Fruit fly (Drosophila melanogaster) whole organism, embryonic: Measurements from ENCODE around the gene Trpgamma.
A peak's percentile ranks its signal among the peaks of the same experiment; 100 is the strongest.

Source experiments
- Asciz ChIP-seq: fragments of 200-800 bp; sonication (Bioruptor generic); optimal IDR thresholded peaks from 2 replicates; lab custom pipeline; 2017; ENCODE audit warnings: missing biosample characterization, mild to moderate bottlenecking, missing genetic modification characterization, missing genetic modification reagents
- Atf3 ChIP-seq: fragments of 200-800 bp; sonication (Bioruptor generic); optimal IDR thresholded peaks from 3 replicates; lab custom pipeline; 2016; ENCODE audit warnings: missing biosample characterization, missing genetic modification characterization
- Blimp-1 ChIP-seq: fragments of 200-800 bp; sonication (Bioruptor generic); optimal IDR thresholded peaks from 3 replicates; lab custom pipeline; 2018; ENCODE audit warnings: missing biosample characterization, missing genetic modification characterization, mild to moderate bottlenecking, moderate library complexity, missing genetic modification reagents
- CG12299 ChIP-seq: fragments of 200-800 bp; sonication (Bioruptor generic); optimal IDR thresholded peaks from 2 replicates; lab custom pipeline; 2018; ENCODE audit warnings: missing biosample characterization, mild to moderate bottlenecking, missing genetic modification characterization
- CG1233 ChIP-seq: fragments of 200-800 bp; sonication (Bioruptor generic); optimal IDR thresholded peaks from 4 replicates; lab custom pipeline; 2018; ENCODE audit warnings: missing biosample characterization, mild to moderate bottlenecking, missing genetic modification characterization
- CG12659 ChIP-seq: fragments of 200-800 bp; sonication (Bioruptor generic); optimal IDR thresholded peaks from 3 replicates; lab custom pipeline; 2017; ENCODE audit warnings: mild to moderate bottlenecking, missing biosample characterization, missing genetic modification reagents, missing genetic modification characterization
- CG12769 ChIP-seq: fragments of 200-800 bp; sonication (Bioruptor generic); optimal IDR thresholded peaks from 2 replicates; lab custom pipeline; 2019; ENCODE audit warnings: missing biosample characterization, mild to moderate bottlenecking, missing genetic modification characterization, moderate library complexity
- CG13287 ChIP-seq: fragments of 200-800 bp; sonication (Bioruptor generic); IDR thresholded peaks from 2 replicates; pipeline ENCODE4 v1.3.6; 2022; ENCODE audit warnings: missing biosample characterization, missing genetic modification characterization; ENCODE audit not compliant: partially characterized antibody
- CG14667 ChIP-seq: fragments of 200-800 bp; sonication (Bioruptor generic); IDR thresholded peaks from 2 replicates; pipeline ENCODE4 v1.3.6; 2022; ENCODE audit warnings: missing biosample characterization, missing genetic modification characterization
- CG16779 ChIP-seq: fragments of 200-800 bp; sonication (Bioruptor generic); IDR thresholded peaks from 2 replicates; pipeline ENCODE4 v1.3.6; 2022; ENCODE audit warnings: missing biosample characterization, missing genetic modification characterization
- CG17385 ChIP-seq: fragments of 200-800 bp; sonication (Bioruptor generic); optimal IDR thresholded peaks from 3 replicates; lab custom pipeline; 2018; ENCODE audit warnings: missing biosample characterization, mild to moderate bottlenecking, missing genetic modification characterization
- CG17912 ChIP-seq: fragments of 200-800 bp; sonication (Bioruptor generic); optimal IDR thresholded peaks from 2 replicates; lab custom pipeline; 2018; ENCODE audit warnings: missing biosample characterization, mild to moderate bottlenecking, missing genetic modification characterization
- CG30431 ChIP-seq: fragments of 200-800 bp; sonication (Bioruptor generic); optimal IDR thresholded peaks from 2 replicates; lab custom pipeline; 2017; ENCODE audit warnings: missing biosample characterization, missing genetic modification characterization
- CG4854 ChIP-seq: fragments of 200-800 bp; sonication (Bioruptor generic); optimal IDR thresholded peaks from 2 replicates; lab custom pipeline; 2016; ENCODE audit warnings: missing biosample characterization, missing genetic modification characterization, inconsistent platforms
- CG7271 ChIP-seq: fragments of 200-800 bp; sonication (Bioruptor generic); optimal IDR thresholded peaks from 2 replicates; lab custom pipeline; 2018; ENCODE audit warnings: missing biosample characterization, mild to moderate bottlenecking, missing genetic modification characterization, moderate library complexity
- CG7372 ChIP-seq: fragments of 200-800 bp; sonication (Bioruptor generic); IDR thresholded peaks from 2 replicates; pipeline ENCODE4 v1.3.6; 2022; ENCODE audit warnings: missing biosample characterization, missing genetic modification characterization
- CG7786 ChIP-seq: fragments of 200-800 bp; sonication (Bioruptor generic); optimal IDR thresholded peaks from 2 replicates; lab custom pipeline; 2016; ENCODE audit warnings: missing biosample characterization, missing genetic modification characterization
- CG7963 ChIP-seq: fragments of 200-800 bp; sonication (Bioruptor generic); IDR thresholded peaks from 3 replicates; pipeline ENCODE4 v1.3.6; 2022; ENCODE audit warnings: missing biosample characterization, missing genetic modification characterization; ENCODE audit not compliant: partially characterized antibody
- CG8388 ChIP-seq: fragments of 200-800 bp; sonication (Bioruptor generic); optimal IDR thresholded peaks from 2 replicates; lab custom pipeline; 2019; ENCODE audit warnings: missing biosample characterization, mild to moderate bottlenecking, missing genetic modification characterization, moderate library complexity
- Camta ChIP-seq: fragments of 200-800 bp; sonication (Bioruptor generic); optimal IDR thresholded peaks from 2 replicates; lab custom pipeline; 2016; ENCODE audit warnings: missing biosample characterization, missing genetic modification characterization
- D19A ChIP-seq: fragments of 200-800 bp; optimal IDR thresholded peaks from 3 replicates; lab custom pipeline; 2019; ENCODE audit warnings: missing biosample characterization, mild to moderate bottlenecking, missing genetic modification characterization, moderate library complexity
- Dbx ChIP-seq: fragments of 200-800 bp; sonication (Bioruptor generic); IDR thresholded peaks from 3 replicates; pipeline ENCODE4 v1.3.6; 2022; ENCODE audit warnings: missing biosample characterization, missing genetic modification characterization
- Ets65A ChIP-seq: fragments of 200-800 bp; sonication (Bioruptor generic); peaks from one replicate; lab custom pipeline; 2016; ENCODE audit warnings: missing biosample characterization, missing genetic modification characterization
- Hmx ChIP-seq: fragments of 200-800 bp; sonication (Bioruptor generic); optimal IDR thresholded peaks from 2 replicates; lab custom pipeline; 2016; ENCODE audit warnings: missing biosample characterization, missing genetic modification characterization
- Hr78 ChIP-seq, 2 experiments: fragments of 200-800 bp in 1 of 2; fragments of >200 bp in 1 of 2; sonication (Bioruptor generic) in 1 of 2; optimal IDR thresholded peaks; 2 replicates each; lab custom pipeline; 2017 to 2019; ENCODE audit warnings: missing biosample characterization in 2 of 2, missing genetic modification characterization in 2 of 2, mild to moderate bottlenecking in 1 of 2, moderate library complexity in 1 of 2
- Max ChIP-seq: fragments of 200-800 bp; sonication (Bioruptor generic); optimal IDR thresholded peaks from 2 replicates; lab custom pipeline; 2016; ENCODE audit warnings: missing biosample characterization, mild to moderate bottlenecking, missing genetic modification characterization
- NfI ChIP-seq: fragments of 200-800 bp; sonication (Bioruptor generic); optimal IDR thresholded peaks from 3 replicates; lab custom pipeline; 2018; ENCODE audit warnings: missing biosample characterization, mild to moderate bottlenecking, missing genetic modification characterization, moderate library complexity
- Six4 ChIP-seq: fragments of 200-800 bp; sonication (Bioruptor generic); optimal IDR thresholded peaks from 2 replicates; lab custom pipeline; 2016; ENCODE audit warnings: missing biosample characterization, missing genetic modification characterization
- Sox102F ChIP-seq: fragments of 200-800 bp; sonication (Bioruptor generic); optimal IDR thresholded peaks from 2 replicates; lab custom pipeline; 2018; ENCODE audit warnings: missing biosample characterization, mild to moderate bottlenecking, missing genetic modification characterization, moderate library complexity
- Taf1 ChIP-seq: fragments of 200-800 bp; sonication (Bioruptor generic); IDR thresholded peaks from 2 replicates; pipeline ENCODE4 v1.3.6; 2022; ENCODE audit warnings: missing biosample characterization, missing genetic modification characterization
- bcd ChIP-seq: fragments of 200-800 bp; sonication (Bioruptor generic); optimal IDR thresholded peaks from 2 replicates; lab custom pipeline; 2017; ENCODE audit warnings: missing biosample characterization, mild to moderate bottlenecking, missing genetic modification characterization
- chif ChIP-seq, 2 experiments: fragments of 200-800 bp; sonication (Bioruptor generic); optimal IDR thresholded peaks; 3 replicates each; lab custom pipeline; 2016; ENCODE audit warnings: missing biosample characterization in 2 of 2, missing genetic modification characterization in 2 of 2
- cwo ChIP-seq: fragments of 200-800 bp; sonication (Bioruptor generic); optimal IDR thresholded peaks from 3 replicates; lab custom pipeline; 2017; ENCODE audit warnings: missing biosample characterization, missing genetic modification characterization, mild to moderate bottlenecking, moderate library complexity, missing genetic modification reagents
- dpn ChIP-seq, 2 experiments: fragments of 200-800 bp; sonication (Bioruptor generic); optimal IDR thresholded peaks; 3 replicates each; lab custom pipeline; 2016; ENCODE audit warnings: missing biosample characterization in 2 of 2, missing genetic modification characterization in 2 of 2
- emc ChIP-seq: fragments of 200-800 bp; sonication (Bioruptor generic); optimal IDR thresholded peaks from 2 replicates; lab custom pipeline; 2016; ENCODE audit warnings: missing biosample characterization, missing genetic modification characterization
- hkb ChIP-seq, 2 experiments: fragments of 200-800 bp in 1 of 2; fragments of >200 bp in 1 of 2; sonication (Bioruptor generic) in 1 of 2; IDR thresholded peaks in 1 of 2; optimal IDR thresholded peaks in 1 of 2; 2 replicates each; pipeline versions ENCODE4 v1.3.6 to Lab custom; 2017 to 2022; ENCODE audit warnings: missing biosample characterization in 1 of 2, missing genetic modification characterization in 1 of 2
- kah ChIP-seq: fragments of 200-800 bp; sonication (Bioruptor generic); optimal IDR thresholded peaks from 2 replicates; lab custom pipeline; 2018; ENCODE audit warnings: missing biosample characterization, mild to moderate bottlenecking, missing genetic modification characterization
- kay ChIP-seq: fragments of 200-800 bp; sonication (Bioruptor generic); optimal IDR thresholded peaks from 2 replicates; lab custom pipeline; 2016; ENCODE audit warnings: missing biosample characterization, missing genetic modification characterization
- ken ChIP-seq: fragments of 200-800 bp; sonication (Bioruptor generic); IDR thresholded peaks from 3 replicates; pipeline ENCODE4 v1.3.6; 2022; ENCODE audit warnings: missing biosample characterization, missing genetic modification characterization
- mam ChIP-seq: fragments of 200-800 bp; sonication (Bioruptor generic); optimal IDR thresholded peaks from 3 replicates; lab custom pipeline; 2016; ENCODE audit warnings: missing biosample characterization, missing genetic modification characterization
- mld ChIP-seq: fragments of 200-800 bp; sonication (Bioruptor generic); IDR thresholded peaks from 3 replicates; pipeline ENCODE4 v1.3.6; 2022; ENCODE audit warnings: missing biosample characterization, missing genetic modification characterization; ENCODE audit not compliant: partially characterized antibody
- odd ChIP-seq: fragments of 200-800 bp; sonication (Bioruptor generic); optimal IDR thresholded peaks from 2 replicates; lab custom pipeline; 2017; ENCODE audit warnings: missing biosample characterization, mild to moderate bottlenecking, missing genetic modification characterization
- pho ChIP-seq: fragments of 200-800 bp; sonication (Bioruptor generic); optimal IDR thresholded peaks from 2 replicates; lab custom pipeline; 2016; ENCODE audit warnings: missing biosample characterization, missing genetic modification characterization
- sc ChIP-seq, 3 experiments: fragments of >200 bp in 2 of 3; fragments of 200-800 bp in 1 of 3; sonication (Bioruptor generic) in 1 of 3; optimal IDR thresholded peaks; 2 replicates in 2 of 3; 3 replicates in 1 of 3; lab custom pipeline; 2017; ENCODE audit warnings: mild to moderate bottlenecking in 1 of 3, missing biosample characterization in 1 of 3, missing genetic modification characterization in 1 of 3, missing genetic modification reagents in 1 of 3
- sug ChIP-seq: fragments of 200-800 bp; optimal IDR thresholded peaks from 2 replicates; lab custom pipeline; 2019; ENCODE audit warnings: missing biosample characterization, mild to moderate bottlenecking, missing genetic modification characterization, moderate library complexity
- z ChIP-seq: fragments of 200-800 bp; sonication (Bioruptor generic); IDR thresholded peaks from 3 replicates; pipeline ENCODE4 v1.3.6; 2022; ENCODE audit warnings: missing biosample characterization, missing genetic modification characterization

Trpgamma gene

dm6 chr2L:16683958-16684877 lies 7.7 kb upstream of the Trpgamma start, which contains the start of gene CG31807 (continued):
- TF ChIP-seq dpn (GFP tag; optimal IDR thresholded peaks at IDR 0.05; lab: Kevin White, UChicago) (peak; percentile 47 to 65), CG7786 (GFP tag; lab: Kevin White, UChicago) (peak; percentile 68), cwo (GFP tag; lab: Kevin White, UChicago) (peak; percentile 62), Hr78 (GFP tag; optimal IDR thresholded peaks at IDR 0.05; lab: Kevin White, UChicago) (peak in 1 of 2 experiments; percentile 4), NfI (GFP tag; lab: Kevin White, UChicago) (peak; percentile 83), bcd (peak; percentile 50), CG17912 (GFP tag; lab: Kevin White, UChicago) (peak; percentile 2), Blimp-1 (GFP tag; lab: Kevin White, UChicago) (peak; percentile 72), odd (GFP tag; lab: Kevin White, UChicago) (peak; percentile 76), CG7372 (GFP tag; lab: Robert Waterston, UW) (no peak), kay (GFP tag; lab: Kevin White, UChicago) (no peak), CG12659 (GFP tag; lab: Kevin White, UChicago) (peak; percentile 62), CG14667 (no peak; the same call in 1 of the 2 replicates), CG7963 (GFP tag; lab: Robert Waterston, UW) (no peak), Six4 (GFP tag; lab: Kevin White, UChicago) (no peak), emc (GFP tag; lab: Kevin White, UChicago) (no peak), Atf3 (GFP tag; lab: Kevin White, UChicago) (peak; percentile 51), pho (peak; percentile 28), mld (no peak), Asciz (GFP tag; lab: Kevin White, UChicago) (peak; percentile 71), Ets65A (peak; percentile 88), ken (GFP tag; lab: Robert Waterston, UW) (0 out of 3 replicates have a peak, but pooled peaks have one; percentile 38), CG8388 (GFP tag; lab: Kevin White, UChicago) (peak; percentile 68), CG12299 (tag; lab: Kevin White, UChicago) (peak; percentile 38), CG12769 (tag; lab: Kevin White, UChicago) (peak; percentile 10), CG16779 (GFP tag; lab: Robert Waterston, UW) (no peak), CG13287 (GFP tag; lab: Robert Waterston, UW) (no peak), Taf1 (no peak), Sox102F (peak; percentile 90), CG4854 (GFP tag; lab: Kevin White, UChicago) (peak; percentile 25), D19A (tag; lab: Kevin White, UChicago) (peak; percentile 73), mam (peak; percentile 58), sc (optimal IDR thresholded peaks at IDR 0.05; lab: Kevin White, UChicago) (no peak), sc (GFP tag; optimal IDR thresholded peaks at IDR 0.05; lab: Kevin White, UChicago) (peak; percentile 71), z (no peak), hkb (optimal IDR thresholded peaks at IDR 0.05; lab: Kevin White, UChicago) (no peak), hkb (GFP tag; IDR thresholded peaks at IDR 0.05; lab: Robert Waterston, UW) (peak; percentile 62), Hmx (GFP tag; lab: Kevin White, UChicago) (peak; percentile 42), kah (GFP tag; lab: Kevin White, UChicago) (peak; percentile 30), chif (GFP tag; optimal IDR thresholded peaks at IDR 0.05; lab: Kevin White, UChicago) (peak; percentile 30 to 63), Dbx (no peak), CG1233 (peak; percentile 57), CG30431 (GFP tag; lab: Kevin White, UChicago) (peak; percentile 36), Max (GFP tag; lab: Kevin White, UChicago) (peak; percentile 14), CG7271 (tag; lab: Kevin White, UChicago) (no peak), Camta (GFP tag; lab: Kevin White, UChicago) (peak; percentile 73), sug (tag; lab: Kevin White, UChicago) (peak; percentile 48), CG17385 (GFP tag; lab: Kevin White, UChicago) (peak; percentile 78)
